Worm (Caenorhabditis elegans): Measurements from ENCODE around the gene dylt-2.

dylt-2 gene

ce11 chrX:8952007-8952406 is 12.0 kb upstream of the dylt-2 start:
- TF ChIP-seq nhr-10 (tag; optimal IDR thresholded peaks at IDR 0.05), result no peak
- TF ChIP-seq fkh-10 (GFP tag; optimal IDR thresholded peaks at IDR 0.05), result peak; percentile 27
- TF ChIP-seq rbr-2 (tag; optimal IDR thresholded peaks at IDR 0.05), result peak; percentile 66
- TF ChIP-seq hmg-1.1 (GFP tag; IDR thresholded peaks at IDR 0.05), result peak; percentile 31; the same call in 1 of the 2 replicates

ce11 chrX:8950507-8951028 is 10.6 kb upstream of the dylt-2 start, which contains the start of gene trk-1:
Gene trk-1, minus strand, starts transcription at chrX:8950978.
- TF ChIP-seq arid-1 (GFP tag; conservative IDR thresholded peaks at IDR 0.05), result no peak
- peak; percentile 95 for TF ChIP-seq aha-1 (tag)
- peak in 1 of 2 experiments; percentile 80 for TF ChIP-seq unc-62 (GFP tag; optimal IDR thresholded peaks at IDR 0.05 in 1 of 2)
- TF ChIP-seq unc-62 (tag; optimal IDR thresholded peaks at IDR 0.05), result no peak
- no peak for TF ChIP-seq fkh-10 (GFP tag; optimal IDR thresholded peaks at IDR 0.05)

ce11 chrX:8945011-8945410 is 5.1 kb upstream of the dylt-2 start:
- TF ChIP-seq snpc-4 (tag; optimal IDR thresholded peaks at IDR 0.05), result no peak
- TF ChIP-seq zag-1 (tag; optimal IDR thresholded peaks at IDR 0.05), result no peak
- TF ChIP-seq ztf-11 (tag; optimal IDR thresholded peaks at IDR 0.05), result no peak
- no peak for TF ChIP-seq egl-27 (tag; optimal IDR thresholded peaks at IDR 0.05)
- no peak for TF ChIP-seq ceh-82 (tag; optimal IDR thresholded peaks at IDR 0.05)
- 0 out of 2 replicates have a peak, but pooled peaks have one; percentile 21 for TF ChIP-seq daf-19 (GFP tag; conservative IDR thresholded peaks at IDR 0.05)
- TF ChIP-seq egl-43 (GFP tag; IDR thresholded peaks at IDR 0.05), result 0 out of 2 replicates have a peak, but pooled peaks have one; percentile 47
- peak in 1 of 2 experiments; percentile 63; a peak in 1 of 4 replicates for TF ChIP-seq madf-5 (GFP tag; IDR thresholded peaks at IDR 0.05)
- peak; percentile 64 for TF ChIP-seq vab-7 (GFP tag; IDR thresholded peaks at IDR 0.05)
- TF ChIP-seq nhr-25 (tag; optimal IDR thresholded peaks at IDR 0.05; ENCODE audit: borderline replicate concordance, insufficient read depth), result no peak
- peak; percentile 4 for TF ChIP-seq hlh-30 (tag; optimal IDR thresholded peaks at IDR 0.05; ENCODE audit: insufficient read depth)
- TF ChIP-seq dmd-8 (GFP tag; IDR thresholded peaks at IDR 0.05), result 0 out of 2 replicates have a peak, but pooled peaks have one; percentile 14
- no peak for TF ChIP-seq hif-1 (tag; optimal IDR thresholded peaks at IDR 0.05)
- no peak for TF ChIP-seq ceh-32 (tag; optimal IDR thresholded peaks at IDR 0.05; ENCODE audit: poor library complexity)
- TF ChIP-seq duxl-1 (tag; optimal IDR thresholded peaks at IDR 0.05; ENCODE audit: poor library complexity), result peak; percentile 56
- TF ChIP-seq madf-9 (GFP tag; conservative IDR thresholded peaks at IDR 0.05), result 0 out of 2 replicates have a peak, but pooled peaks have one; percentile 27
- peak; percentile 74 for TF ChIP-seq lim-7 (GFP tag; IDR thresholded peaks at IDR 0.05)
- TF ChIP-seq D1046.2 (GFP tag; IDR thresholded peaks at IDR 0.05), result no peak
- no peak for TF ChIP-seq nhr-48 (tag; optimal IDR thresholded peaks at IDR 0.05)
- no peak for TF ChIP-seq php-3 (GFP tag; IDR thresholded peaks at IDR 0.05)
- no peak for TF ChIP-seq lsy-2 (tag; optimal IDR thresholded peaks at IDR 0.05)
- TF ChIP-seq spr-3 (GFP tag; optimal IDR thresholded peaks at IDR 0.05), result no peak
- TF ChIP-seq Y105C5A.15 (GFP tag; IDR thresholded peaks at IDR 0.05), result 0 out of 2 replicates have a peak, but pooled peaks have one; percentile 60
- peak; percentile 73; the same call in 1 of the 2 replicates for TF ChIP-seq ceh-44 (GFP tag; IDR thresholded peaks at IDR 0.05)
- 0 out of 2 replicates have a peak, but pooled peaks have one; percentile 26 for TF ChIP-seq arid-1 (GFP tag; conservative IDR thresholded peaks at IDR 0.05)
- TF ChIP-seq nhr-10 (tag; optimal IDR thresholded peaks at IDR 0.05), result no peak

ce11 chrX:8944078-8944477 is 4.1 kb upstream of the dylt-2 start:
- TF ChIP-seq madf-5 (GFP tag; IDR thresholded peaks at IDR 0.05), result peak; percentile 43 to 57; a peak in 1 of 4 replicates
- TF ChIP-seq hmg-1.1 (GFP tag; IDR thresholded peaks at IDR 0.05), result peak; percentile 62
- TF ChIP-seq php-3 (GFP tag; IDR thresholded peaks at IDR 0.05), result no peak
- TF ChIP-seq ZK546.5 (tag; optimal IDR thresholded peaks at IDR 0.05), result no peak
- TF ChIP-seq F26F4.8 (GFP tag; conservative IDR thresholded peaks at IDR 0.05), result 0 out of 2 replicates have a peak, but pooled peaks have one; percentile 40
- peak; percentile 43 for TF ChIP-seq vab-7 (GFP tag; IDR thresholded peaks at IDR 0.05)
- TF ChIP-seq fos-1 (tag; optimal IDR thresholded peaks at IDR 0.05), result no peak
- TF ChIP-seq dmd-8 (GFP tag; IDR thresholded peaks at IDR 0.05), result peak; percentile 73
- no peak for TF ChIP-seq lir-3 (tag; optimal IDR thresholded peaks at IDR 0.05)
- TF ChIP-seq mep-1 (tag; optimal IDR thresholded peaks at IDR 0.05), result peak; percentile 3
- no peak for TF ChIP-seq nhr-25 (tag; optimal IDR thresholded peaks at IDR 0.05; ENCODE audit: borderline replicate concordance, insufficient read depth)
- TF ChIP-seq nhr-77 (tag; optimal IDR thresholded peaks at IDR 0.05), result no peak
- 0 out of 2 replicates have a peak, but pooled peaks have one; percentile 32 for TF ChIP-seq daf-19 (GFP tag; conservative IDR thresholded peaks at IDR 0.05)
- TF ChIP-seq F49E8.2 (tag; optimal IDR thresholded peaks at IDR 0.05; ENCODE audit: borderline replicate concordance), result no peak
- TF ChIP-seq spr-1 (tag; optimal IDR thresholded peaks at IDR 0.05), result no peak
- no peak for TF ChIP-seq ztf-11 (tag; optimal IDR thresholded peaks at IDR 0.05)
- peak; percentile 64 for TF ChIP-seq lin-38 (GFP tag; IDR thresholded peaks at IDR 0.05)
- no peak for TF ChIP-seq zag-1 (tag; optimal IDR thresholded peaks at IDR 0.05)
- TF ChIP-seq madf-9 (GFP tag; conservative IDR thresholded peaks at IDR 0.05), result peak; percentile 38
- TF ChIP-seq daf-16 (GFP tag; optimal IDR thresholded peaks at IDR 0.05), result peak in 1 of 2 experiments; percentile 29
- TF ChIP-seq daf-16 (tag; optimal IDR thresholded peaks at IDR 0.05), result peak; percentile 30
- no peak for TF ChIP-seq zfp-3 (GFP tag; conservative IDR thresholded peaks at IDR 0.05)

All from whole organism, L4 larva.